Fruit fly (Drosophila melanogaster) Kc167 (cell line): ENCODE measurements around the gene CG10348.

ENCODE experiments used
- Myc ChIP-seq: fragments of >200 bp; optimal IDR thresholded peaks from 2 replicates; lab custom pipeline; 2017; ENCODE audit warnings: missing external identifiers
- Sin3A ChIP-seq: fragments of >200 bp; optimal IDR thresholded peaks from 2 replicates; lab custom pipeline; 2018; ENCODE audit warnings: missing external identifiers
- h ChIP-seq: fragments of >200 bp; optimal IDR thresholded peaks from 3 replicates; lab custom pipeline; 2018; ENCODE audit warnings: missing external identifiers
- insv ChIP-seq: fragments of >200 bp; optimal IDR thresholded peaks from 3 replicates; lab custom pipeline; 2018; ENCODE audit warnings: missing external identifiers
- psq ChIP-seq: fragments of >200 bp; optimal IDR thresholded peaks from 2 replicates; lab custom pipeline; 2017; ENCODE audit warnings: missing external identifiers
- ttk ChIP-seq: sonication (Bioruptor generic); optimal IDR thresholded peaks from 2 replicates; lab custom pipeline; 2017; ENCODE audit warnings: missing external identifiers

DNA sequence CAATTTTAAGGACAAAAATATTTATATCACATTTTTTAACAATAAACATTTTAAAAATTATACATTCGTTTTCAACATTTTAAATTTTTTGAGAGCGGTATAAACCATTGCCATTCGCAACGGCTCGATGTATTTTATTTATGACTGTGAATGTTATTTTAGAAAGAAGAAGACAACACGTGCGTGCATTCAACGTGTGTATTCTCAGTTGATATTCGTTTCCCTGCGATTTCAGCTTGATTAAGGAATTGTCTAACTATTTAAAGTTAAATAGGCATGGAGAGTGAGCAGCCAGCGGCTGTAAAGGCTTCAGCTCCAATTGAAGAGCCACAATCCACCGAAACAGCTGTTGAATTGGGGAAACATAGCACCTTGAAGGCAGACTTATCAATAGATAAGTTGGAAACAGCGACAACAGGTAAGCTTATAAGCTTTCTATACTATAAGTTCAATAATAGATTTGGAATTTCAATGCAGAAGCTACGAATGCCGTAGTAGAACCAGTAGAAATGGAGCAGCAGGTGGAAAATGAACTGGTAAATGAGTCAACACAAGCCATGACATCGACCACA is 33.7 kb downstream of the CG10348 start, which contains the start of gene CG10341:
- no peak for TF ChIP-seq Myc (lab: Kevin White, UChicago)
- no peak for TF ChIP-seq Sin3A (lab: Kevin White, UChicago)
- no peak for TF ChIP-seq psq (lab: Kevin White, UChicago)
- TF ChIP-seq h (lab: Kevin White, UChicago): no peak
- no peak for TF ChIP-seq ttk (lab: Kevin White, UChicago)
- TF ChIP-seq insv (lab: Kevin White, UChicago): no peak
